Worm (Caenorhabditis elegans): Measurements from ENCODE around the gene F54D12.7.

Gene F54D12.7

ce11 chrII:1371533-1371932 is 13.6 kb downstream of the F54D12.7 start:
- TF ChIP-seq ctbp-1 (GFP tag; IDR thresholded peaks at IDR 0.05) (no peak), zag-1 (tag; optimal IDR thresholded peaks at IDR 0.05) (no peak), hif-1 (tag; optimal IDR thresholded peaks at IDR 0.05) (no peak), set-16 (GFP tag; IDR thresholded peaks at IDR 0.05) (peak; percentile 73), mxl-3 (GFP tag; optimal IDR thresholded peaks at IDR 0.05) (no peak)

DNA sequence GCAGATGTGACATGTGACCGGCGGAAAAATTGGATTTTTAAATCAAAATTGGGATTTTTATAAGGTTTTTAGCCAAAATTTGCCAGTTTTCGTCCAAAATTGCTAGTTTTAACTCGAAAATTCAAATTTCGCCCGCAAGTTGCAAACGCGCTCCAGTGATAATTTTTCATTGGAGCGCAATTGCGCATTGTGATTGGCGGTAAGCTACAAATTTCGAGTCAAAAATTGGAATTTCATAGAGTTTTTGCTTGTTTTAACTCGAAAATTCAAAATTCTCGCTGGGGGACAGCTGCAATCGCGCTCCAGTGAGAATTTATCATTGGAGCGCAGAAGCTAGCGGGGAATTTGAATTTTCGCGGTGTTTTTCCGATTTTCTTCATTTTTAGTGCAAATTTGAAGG is 15.9 kb downstream of the F54D12.7 start:
- TF ChIP-seq duxl-1 (tag; optimal IDR thresholded peaks at IDR 0.05; ENCODE audit: poor library complexity), result no peak
- TF ChIP-seq lin-38 (GFP tag; IDR thresholded peaks at IDR 0.05), result peak; percentile 88

DNA sequence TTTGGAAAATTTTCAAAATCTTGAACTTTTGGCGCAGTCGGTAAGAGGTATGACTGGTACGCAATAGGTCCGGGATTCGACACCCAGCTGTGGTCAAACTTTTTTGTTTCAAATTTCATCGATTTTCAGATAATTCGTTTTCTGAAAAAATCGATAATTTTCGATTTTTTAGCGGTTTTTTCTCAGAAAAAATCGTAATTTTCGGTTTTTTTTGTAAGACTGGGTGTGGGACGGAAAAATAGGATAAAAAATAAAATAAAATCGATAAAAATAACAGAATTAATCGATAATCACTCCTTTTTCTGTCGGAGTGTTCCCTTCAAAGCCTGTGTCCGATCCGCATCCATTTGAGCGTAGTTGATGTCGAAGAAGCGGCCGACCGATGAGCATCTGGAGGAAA is 16.4 kb downstream of the F54D12.7 start:
- no peak for TF ChIP-seq mdt-29 (GFP tag; IDR thresholded peaks at IDR 0.05)
- TF ChIP-seq nhr-25 (tag; optimal IDR thresholded peaks at IDR 0.05; ENCODE audit: borderline replicate concordance, insufficient read depth), result no peak
- TF ChIP-seq dpl-1 (GFP tag; optimal IDR thresholded peaks at IDR 0.05), result no peak
- no peak for TF ChIP-seq nhr-6 (tag; optimal IDR thresholded peaks at IDR 0.05)
- TF ChIP-seq arid-1 (GFP tag; conservative IDR thresholded peaks at IDR 0.05), result no peak
- peak; percentile 54 for TF ChIP-seq ceh-28 (tag; optimal IDR thresholded peaks at IDR 0.05)

ce11 chrII:1365985-1366384 is 19.2 kb downstream of the F54D12.7 start:
- TF ChIP-seq nhr-102 (tag; optimal IDR thresholded peaks at IDR 0.05), result no peak
- no peak for TF ChIP-seq zfp-2 (tag; optimal IDR thresholded peaks at IDR 0.05)
- TF ChIP-seq F26F4.8 (GFP tag; conservative IDR thresholded peaks at IDR 0.05), result no peak
- no peak for TF ChIP-seq ztf-11 (tag; optimal IDR thresholded peaks at IDR 0.05)
- TF ChIP-seq hlh-11 (tag; optimal IDR thresholded peaks at IDR 0.05), result no peak

DNA sequence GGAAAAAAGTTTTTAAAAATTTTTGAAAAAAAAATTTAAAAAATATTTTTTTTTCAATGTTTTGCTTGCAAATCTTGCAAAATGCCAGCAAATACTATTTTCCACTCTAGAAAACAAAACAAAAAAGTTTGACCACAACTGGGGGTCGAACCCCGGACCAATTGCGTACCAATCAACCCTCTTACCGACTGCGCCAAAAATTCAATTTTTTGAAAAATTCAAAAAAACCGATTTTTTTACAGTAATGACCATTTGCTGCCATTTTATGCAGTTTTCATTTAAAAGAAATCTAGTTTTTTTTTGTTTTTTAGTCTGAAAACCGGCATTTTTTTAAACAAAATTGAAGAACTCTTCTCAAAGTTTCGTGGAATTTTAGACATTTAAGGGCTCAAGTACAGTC is 22.8 kb downstream of the F54D12.7 start:
- no peak for TF ChIP-seq zfp-3 (GFP tag; conservative IDR thresholded peaks at IDR 0.05)

- TF ChIP-seq aha-1 (tag) (peak; percentile 18), hmg-1.1 (GFP tag; IDR thresholded peaks at IDR 0.05) (0 out of 2 replicates have a peak, but pooled peaks have one; percentile 33), sdz-12 (GFP tag; optimal IDR thresholded peaks at IDR 0.05) (no peak), unc-62 (GFP tag; optimal IDR thresholded peaks at IDR 0.05 in 1 of 2) (peak in 1 of 2 experiments; percentile 85), unc-62 (tag; optimal IDR thresholded peaks at IDR 0.05) (no peak)
Measured at ce11 chrII:1360257-1360656, 24.9 kb downstream of the F54D12.7 start.

- no peak for TF ChIP-seq pqm-1 (tag; optimal IDR thresholded peaks at IDR 0.05)
- no peak for TF ChIP-seq ceh-28 (tag; optimal IDR thresholded peaks at IDR 0.05)
- TF ChIP-seq nhr-48 (tag; optimal IDR thresholded peaks at IDR 0.05), result no peak
- TF ChIP-seq lin-29 (GFP tag; IDR thresholded peaks at IDR 0.05), result no peak
- peak; percentile 12 for TF ChIP-seq aha-1 (tag)
- no peak for TF ChIP-seq jun-1 (tag; optimal IDR thresholded peaks at IDR 0.05)
- TF ChIP-seq set-16 (GFP tag; IDR thresholded peaks at IDR 0.05), result no peak
- TF ChIP-seq attf-4 (tag; optimal IDR thresholded peaks at IDR 0.05), result no peak
- TF ChIP-seq unc-62 (GFP tag; optimal IDR thresholded peaks at IDR 0.05 in 1 of 2), result no peak
- no peak for TF ChIP-seq unc-62 (tag; optimal IDR thresholded peaks at IDR 0.05)
- no peak for TF ChIP-seq dpl-1 (GFP tag; optimal IDR thresholded peaks at IDR 0.05)
- peak; percentile 70 for TF ChIP-seq lin-13 (GFP tag; optimal IDR thresholded peaks at IDR 0.05)
- TF ChIP-seq zag-1 (tag; optimal IDR thresholded peaks at IDR 0.05), result no peak
- TF ChIP-seq lim-7 (GFP tag; IDR thresholded peaks at IDR 0.05), result no peak
- TF ChIP-seq egl-43 (GFP tag; IDR thresholded peaks at IDR 0.05), result no peak
- TF ChIP-seq dmd-9 (GFP tag; IDR thresholded peaks at IDR 0.05), result no peak
Measured at ce11 chrII:1357905-1358304, 27.3 kb downstream of the F54D12.7 start, which contains the start of gene C13A10.2. Gene C13A10.2, minus strand, starts transcription at chrII:1358005.

Measured in whole organism, L4 larva.